Worm (Caenorhabditis elegans) whole organism, young adult: ENCODE data around the gene ZC443.3.

Source experiments
- F22D6.2 ChIP-seq: sonication (generic microtip); optimal IDR thresholded peaks from 2 replicates; lab custom pipeline; 2016; ENCODE audit warnings: mild to moderate bottlenecking, missing genetic modification characterization, missing compliant biosample characterization
- Y67H2A.10 ChIP-seq: fragments of 200-800 bp; sonication (Bioruptor generic); conservative IDR thresholded peaks from 2 replicates; pipeline ENCODE4 v1.3.6; 2022; ENCODE audit warnings: missing genetic modification reagents, missing genetic modification characterization, missing compliant biosample characterization
- ceh-58 ChIP-seq: fragments of 200-800 bp; sonication (Bioruptor generic); IDR thresholded peaks from 2 replicates; pipeline ENCODE4 v1.3.6; 2022; ENCODE audit warnings: missing genetic modification characterization, missing compliant biosample characterization
- ceh-91 ChIP-seq: fragments of 200-800 bp; sonication (Bioruptor generic); IDR thresholded peaks from 2 replicates; pipeline ENCODE4 v1.3.6; 2022; ENCODE audit warnings: missing genetic modification reagents, missing genetic modification characterization, missing compliant biosample characterization
- him-1 ChIP-seq: sonication (generic microtip); optimal IDR thresholded peaks from 2 replicates; lab custom pipeline; 2016; ENCODE audit warnings: missing genotype, missing genetic modification reagents, missing genetic modification characterization, missing compliant biosample characterization
- nfya-1 ChIP-seq: sonication (generic microtip); optimal IDR thresholded peaks from 2 replicates; lab custom pipeline; 2017; ENCODE audit warnings: antibody characterized with exemption, missing compliant biosample characterization, missing genetic modification characterization, borderline replicate concordance; ENCODE audit not compliant: insufficient read depth
- nhr-90 ChIP-seq: sonication (generic microtip); optimal IDR thresholded peaks from 2 replicates; lab custom pipeline; 2016; ENCODE audit warnings: missing genotype, mild to moderate bottlenecking, missing genetic modification characterization, missing compliant biosample characterization
- pbrm-1 ChIP-seq: fragments of 200-800 bp; sonication (Bioruptor generic); IDR thresholded peaks from 2 replicates; pipeline ENCODE4 v1.3.6; 2022; ENCODE audit warnings: missing genetic modification reagents, missing genetic modification characterization, missing compliant biosample characterization
- pha-4 ChIP-seq: fragments of 150-350 bp; sonication (generic microtip); optimal IDR thresholded peaks from 2 replicates; lab custom pipeline; 2014; ENCODE audit warnings: missing biosample characterization, missing genetic modification reagents, missing genetic modification characterization
- snpc-1.1 ChIP-seq: sonication (generic microtip); optimal IDR thresholded peaks from 2 replicates; lab custom pipeline; 2017; ENCODE audit warnings: missing genetic modification characterization, mild to moderate bottlenecking, missing compliant biosample characterization, antibody characterized with exemption, moderate library complexity, missing genotype, missing genetic modification reagents; ENCODE audit not compliant: insufficient read depth
- tbx-9 ChIP-seq: sonication (generic microtip); optimal IDR thresholded peaks from 2 replicates; lab custom pipeline; 2016; ENCODE audit warnings: borderline replicate concordance, missing genetic modification characterization, inconsistent platforms, missing compliant biosample characterization
- unc-62 ChIP-seq: fragments of 150-350 bp; optimal IDR thresholded peaks from 2 replicates; lab custom pipeline; 2014; ENCODE audit warnings: missing biosample characterization, missing genetic modification reagents, missing genetic modification characterization
- xnd-1 ChIP-seq: sonication (generic microtip); optimal IDR thresholded peaks from 2 replicates; lab custom pipeline; 2016; ENCODE audit warnings: missing genotype, missing genetic modification reagents, missing genetic modification characterization, missing compliant biosample characterization
- ztf-22 ChIP-seq: fragments of 200-800 bp; sonication (Bioruptor generic); optimal IDR thresholded peaks from 2 replicates; lab custom pipeline; 2018; ENCODE audit warnings: mild to moderate bottlenecking, missing genetic modification characterization, moderate library complexity, missing compliant biosample characterization

- TF ChIP-seq unc-62 (GFP tag; lab: Kevin White, UChicago) (no peak), nfya-1 (tag; lab: Kevin White, UChicago) (no peak), pbrm-1 (GFP tag; lab: Robert Waterston, UW) (no peak), pha-4 (no peak), him-1 (no peak), Y67H2A.10 (GFP tag; lab: Robert Waterston, UW) (no peak), nhr-90 (no peak), ztf-22 (GFP tag; lab: Kevin White, UChicago) (no peak), ceh-58 (GFP tag; lab: Robert Waterston, UW) (no peak), ceh-91 (GFP tag; lab: Robert Waterston, UW) (no peak), xnd-1 (tag; lab: Kevin White, UChicago) (no peak), tbx-9 (no peak), snpc-1.1 (no peak), F22D6.2 (tag; lab: Kevin White, UChicago) (no peak)
Observed at ce11 chrV:12784861-12785260, 29.1 kb downstream of the ZC443.3 start, which contains the start of gene sre-20.
